Fruit fly (Drosophila melanogaster) whole organism, embryonic: ENCODE measurements around the gene Obp19b.

Experiments
- CG10274 ChIP-seq: fragments of 200-800 bp; sonication (Bioruptor generic); optimal IDR thresholded peaks from 3 replicates; lab custom pipeline; 2017; ENCODE audit warnings: missing biosample characterization, mild to moderate bottlenecking, missing genetic modification characterization
- CG11504 ChIP-seq: fragments of 200-800 bp; sonication (Bioruptor generic); optimal IDR thresholded peaks from 3 replicates; lab custom pipeline; 2019; ENCODE audit warnings: missing biosample characterization, mild to moderate bottlenecking, missing genetic modification characterization, moderate library complexity
- CG12299 ChIP-seq: fragments of 200-800 bp; sonication (Bioruptor generic); optimal IDR thresholded peaks from 2 replicates; lab custom pipeline; 2018; ENCODE audit warnings: missing biosample characterization, mild to moderate bottlenecking, missing genetic modification characterization
- CG14710 ChIP-seq: fragments of 200-800 bp; sonication (Bioruptor generic); optimal IDR thresholded peaks from 3 replicates; lab custom pipeline; 2019; ENCODE audit warnings: missing biosample characterization, mild to moderate bottlenecking, missing genetic modification characterization, moderate library complexity
- CG14860 ChIP-seq: fragments of 200-800 bp; sonication (Bioruptor generic); IDR thresholded peaks from 3 replicates; pipeline ENCODE4 v1.3.6; 2022; ENCODE audit warnings: missing biosample characterization, missing genetic modification characterization; ENCODE audit not compliant: partially characterized antibody
- CG16779 ChIP-seq: fragments of 200-800 bp; sonication (Bioruptor generic); IDR thresholded peaks from 2 replicates; pipeline ENCODE4 v1.3.6; 2022; ENCODE audit warnings: missing biosample characterization, missing genetic modification characterization
- CG17186 ChIP-seq: fragments of 200-800 bp; sonication (Bioruptor generic); optimal IDR thresholded peaks from 3 replicates; lab custom pipeline; 2017; ENCODE audit warnings: missing biosample characterization, missing genetic modification reagents, missing genetic modification characterization
- CG17612 ChIP-seq: fragments of 200-800 bp; sonication (Bioruptor generic); IDR thresholded peaks from 2 replicates; pipeline ENCODE4 v1.3.6; 2022; ENCODE audit warnings: missing biosample characterization, missing genetic modification characterization
- CG34422 ChIP-seq: fragments of 200-800 bp; sonication (Bioruptor generic); IDR thresholded peaks from 3 replicates; pipeline ENCODE4 v1.3.6; 2022; ENCODE audit warnings: missing biosample characterization, missing genetic modification characterization
- CG6254 ChIP-seq: fragments of 200-800 bp; sonication (Bioruptor generic); optimal IDR thresholded peaks from 3 replicates; lab custom pipeline; 2017; ENCODE audit warnings: mild to moderate bottlenecking, missing biosample characterization, missing genetic modification reagents, missing genetic modification characterization
- CG6813 ChIP-seq: fragments of 200-800 bp; sonication (Bioruptor generic); optimal IDR thresholded peaks from 2 replicates; lab custom pipeline; 2017; ENCODE audit warnings: missing biosample characterization, missing genetic modification characterization, mild to moderate bottlenecking, moderate library complexity, missing genetic modification reagents
- D19A ChIP-seq: fragments of 200-800 bp; optimal IDR thresholded peaks from 3 replicates; lab custom pipeline; 2019; ENCODE audit warnings: missing biosample characterization, mild to moderate bottlenecking, missing genetic modification characterization, moderate library complexity
- Dip3 ChIP-seq: fragments of 200-800 bp; sonication (Bioruptor generic); optimal IDR thresholded peaks from 3 replicates; lab custom pipeline; 2016; ENCODE audit warnings: missing biosample characterization, missing genetic modification characterization
- Dp ChIP-seq: fragments of 200-800 bp; sonication (Bioruptor generic); optimal IDR thresholded peaks from 2 replicates; lab custom pipeline; 2018; ENCODE audit warnings: missing biosample characterization, mild to moderate bottlenecking, missing genetic modification characterization, moderate library complexity
- Dref ChIP-seq: fragments of 200-800 bp; sonication (Bioruptor generic); IDR thresholded peaks from 2 replicates; pipeline ENCODE4 v1.3.6; 2022; ENCODE audit warnings: missing biosample characterization, missing genetic modification characterization
- E2f2 ChIP-seq: fragments of 200-800 bp; sonication (Bioruptor generic); IDR thresholded peaks from 2 replicates; pipeline ENCODE4 v1.3.6; 2022; ENCODE audit warnings: missing biosample characterization, missing genetic modification characterization
- Ets97D ChIP-seq: fragments of 200-800 bp; sonication (Bioruptor generic); optimal IDR thresholded peaks from 3 replicates; lab custom pipeline; 2016; ENCODE audit warnings: missing biosample characterization, missing genetic modification characterization
- HLH4C ChIP-seq: fragments of 200-800 bp; sonication (Bioruptor generic); IDR thresholded peaks from 3 replicates; pipeline ENCODE4 v1.3.6; 2022; ENCODE audit warnings: missing biosample characterization, missing genetic modification characterization; ENCODE audit not compliant: partially characterized antibody
- Hey ChIP-seq: fragments of 200-800 bp; sonication (Bioruptor generic); optimal IDR thresholded peaks from 3 replicates; lab custom pipeline; 2018; ENCODE audit warnings: missing biosample characterization, mild to moderate bottlenecking, missing genetic modification characterization
- Med ChIP-seq: fragments of 200-800 bp; sonication (Bioruptor generic); peaks from one replicate; lab custom pipeline; 2016; ENCODE audit warnings: missing biosample characterization, missing genetic modification characterization, mild to moderate bottlenecking, inconsistent platforms, moderate library complexity
- Myb ChIP-seq: fragments of 200-800 bp; sonication (Bioruptor generic); optimal IDR thresholded peaks from 2 replicates; lab custom pipeline; 2016; ENCODE audit warnings: missing biosample characterization, missing genetic modification characterization
- Scr ChIP-seq: fragments of 200-800 bp; sonication (Bioruptor generic); IDR thresholded peaks from 2 replicates; pipeline ENCODE4 v1.3.6; 2022; ENCODE audit warnings: missing biosample characterization, missing genetic modification characterization; ENCODE audit not compliant: partially characterized antibody
- Sry-β ChIP-seq: fragments of 200-800 bp; sonication (Bioruptor generic); optimal IDR thresholded peaks from 2 replicates; lab custom pipeline; 2018; ENCODE audit warnings: missing biosample characterization, mild to moderate bottlenecking, missing genetic modification characterization, moderate library complexity
- Sry-δ ChIP-seq: fragments of 200-800 bp; sonication (Bioruptor generic); optimal IDR thresholded peaks from 2 replicates; lab custom pipeline; 2016; ENCODE audit warnings: missing biosample characterization, missing genetic modification characterization
- Xrp1 ChIP-seq: fragments of 200-800 bp; sonication (Bioruptor generic); IDR thresholded peaks from 2 replicates; pipeline ENCODE4 v1.3.6; 2022; ENCODE audit warnings: missing biosample characterization, missing genetic modification characterization
- ac ChIP-seq: fragments of 200-800 bp; sonication (Bioruptor generic); optimal IDR thresholded peaks from 3 replicates; lab custom pipeline; 2017; ENCODE audit warnings: missing biosample characterization, mild to moderate bottlenecking, missing genetic modification characterization
- aop ChIP-seq: fragments of 200-800 bp; sonication (Bioruptor generic); IDR thresholded peaks from 2 replicates; pipeline ENCODE4 v1.3.6; 2022; ENCODE audit warnings: missing biosample characterization, missing genetic modification characterization
- ara ChIP-seq: fragments of 200-800 bp; sonication (Bioruptor generic); IDR thresholded peaks from 2 replicates; pipeline ENCODE4 v1.3.6; 2022; ENCODE audit warnings: missing biosample characterization, missing genetic modification characterization
- ash1 ChIP-seq: fragments of 200-800 bp; sonication (Bioruptor generic); optimal IDR thresholded peaks from 2 replicates; lab custom pipeline; 2018; ENCODE audit warnings: missing biosample characterization, mild to moderate bottlenecking, missing genetic modification characterization
- bab2 ChIP-seq: fragments of 200-800 bp; sonication (Bioruptor generic); optimal IDR thresholded peaks from 2 replicates; lab custom pipeline; 2016; ENCODE audit warnings: missing biosample characterization, missing genetic modification characterization
- bcd ChIP-seq: fragments of 200-800 bp; sonication (Bioruptor generic); optimal IDR thresholded peaks from 2 replicates; lab custom pipeline; 2017; ENCODE audit warnings: missing biosample characterization, mild to moderate bottlenecking, missing genetic modification characterization
- cas ChIP-seq: fragments of 200-800 bp; sonication (Bioruptor generic); IDR thresholded peaks from 2 replicates; pipeline ENCODE4 v1.3.6; 2022; ENCODE audit warnings: missing biosample characterization, missing genetic modification characterization
- cato ChIP-seq: fragments of 200-800 bp; sonication (Bioruptor generic); optimal IDR thresholded peaks from 2 replicates; lab custom pipeline; 2016; ENCODE audit warnings: missing biosample characterization, missing genetic modification characterization, borderline replicate concordance
- crol ChIP-seq: fragments of 200-800 bp; sonication (Bioruptor generic); IDR thresholded peaks from 2 replicates; pipeline ENCODE4 v1.3.6; 2022; ENCODE audit warnings: missing biosample characterization, missing genetic modification characterization
- dmrt99B ChIP-seq: fragments of 200-800 bp; sonication (Bioruptor generic); optimal IDR thresholded peaks from 2 replicates; lab custom pipeline; 2018; ENCODE audit warnings: missing biosample characterization, mild to moderate bottlenecking, missing genetic modification characterization, moderate library complexity
- gfzf ChIP-seq: fragments of 200-800 bp; sonication (Bioruptor generic); optimal IDR thresholded peaks from 2 replicates; lab custom pipeline; 2016; ENCODE audit warnings: missing biosample characterization, mild to moderate bottlenecking, missing genetic modification characterization, moderate library complexity
- gt ChIP-seq: fragments of 200-800 bp; sonication (Bioruptor generic); IDR thresholded peaks from 2 replicates; pipeline ENCODE4 v1.3.6; 2022; ENCODE audit warnings: missing biosample characterization, missing genetic modification characterization
- hb ChIP-seq: fragments of 200-800 bp; sonication (Bioruptor generic); IDR thresholded peaks from 3 replicates; pipeline ENCODE4 v1.3.6; 2022; ENCODE audit warnings: missing biosample characterization, missing genetic modification characterization; ENCODE audit not compliant: partially characterized antibody
- ind ChIP-seq: fragments of 200-800 bp; sonication (Bioruptor generic); optimal IDR thresholded peaks from 3 replicates; lab custom pipeline; 2016; ENCODE audit warnings: missing biosample characterization, missing genetic modification characterization
- lov ChIP-seq, 2 experiments: fragments of 200-800 bp in 1 of 2; fragments of >200 bp in 1 of 2; sonication (Bioruptor generic) in 1 of 2; IDR thresholded peaks in 1 of 2; optimal IDR thresholded peaks in 1 of 2; 2 replicates in 1 of 2; 3 replicates in 1 of 2; pipeline versions ENCODE4 v1.3.6 to Lab custom; 2017 to 2022; ENCODE audit warnings: missing biosample characterization in 1 of 2, missing genetic modification characterization in 1 of 2
- pb ChIP-seq: fragments of 200-800 bp; sonication (Bioruptor generic); optimal IDR thresholded peaks from 3 replicates; lab custom pipeline; 2016; ENCODE audit warnings: missing biosample characterization, missing genetic modification characterization
- pzg ChIP-seq: fragments of 200-800 bp; sonication (Bioruptor generic); optimal IDR thresholded peaks from 3 replicates; lab custom pipeline; 2018; ENCODE audit warnings: missing biosample characterization, mild to moderate bottlenecking, missing genetic modification characterization, moderate library complexity
- sima ChIP-seq: fragments of 200-800 bp; sonication (Bioruptor generic); optimal IDR thresholded peaks from 2 replicates; lab custom pipeline; 2016; ENCODE audit warnings: missing biosample characterization, missing genetic modification characterization
- slou ChIP-seq: fragments of 200-800 bp; sonication (Bioruptor generic); optimal IDR thresholded peaks from 3 replicates; lab custom pipeline; 2016; ENCODE audit warnings: missing biosample characterization, missing genetic modification characterization
- tna ChIP-seq: fragments of 200-800 bp; sonication (Bioruptor generic); IDR thresholded peaks from 2 replicates; pipeline ENCODE4 v1.3.6; 2022; ENCODE audit warnings: missing biosample characterization, missing genetic modification characterization; ENCODE audit not compliant: partially characterized antibody
- vfl ChIP-seq: fragments of 200-800 bp; sonication (Bioruptor generic); optimal IDR thresholded peaks from 2 replicates; lab custom pipeline; 2016; ENCODE audit warnings: missing biosample characterization, missing genetic modification characterization
- vnd ChIP-seq: fragments of 200-800 bp; sonication (Bioruptor generic); IDR thresholded peaks from 3 replicates; pipeline ENCODE4 v1.3.6; 2022; ENCODE audit warnings: missing biosample characterization, missing genetic modification characterization; ENCODE audit not compliant: partially characterized antibody
- zfh2 ChIP-seq: fragments of 200-800 bp; sonication (Bioruptor generic); optimal IDR thresholded peaks from 2 replicates; lab custom pipeline; 2016; ENCODE audit warnings: missing biosample characterization, missing genetic modification characterization

The Obp19b gene

dm6 chrX:20389633-20390032, 26.9 kb upstream of the Obp19b start (continued):
- TF ChIP-seq CG17612 (GFP tag; lab: Robert Waterston, UW) (no peak), CG14860 (GFP tag; lab: Robert Waterston, UW) (peak; percentile 73), bcd (no peak), ac (GFP tag; lab: Kevin White, UChicago) (no peak), CG34422 (GFP tag; lab: Robert Waterston, UW) (no peak), tna (peak; percentile 44; the same call in 1 of the 2 replicates), Dp (GFP tag; lab: Kevin White, UChicago) (peak; percentile 66), HLH4C (peak; percentile 80), CG16779 (GFP tag; lab: Robert Waterston, UW) (no peak), D19A (no peak), crol (GFP tag; lab: Robert Waterston, UW) (no peak), ash1 (GFP tag; lab: Kevin White, UChicago) (no peak), slou (GFP tag; lab: Kevin White, UChicago) (no peak), vnd (peak; percentile 58; the same call in 2 of the 3 replicates), pb (GFP tag; lab: Kevin White, UChicago) (no peak), CG6254 (GFP tag; lab: Kevin White, UChicago) (no peak), vfl (no peak)

dm6 chrX:20390706-20391105, 25.8 kb upstream of the Obp19b start, which contains the start of gene jb:
TSS of gene jb (minus strand) at chrX:20390806.
- no peak for TF ChIP-seq ind (GFP tag; lab: Kevin White, UChicago)
- TF ChIP-seq cas (GFP tag; lab: Robert Waterston, UW) = no peak
- no peak for TF ChIP-seq Hey (tag; lab: Kevin White, UChicago)

dm6 chrX:20391230-20391629, 25.3 kb upstream of the Obp19b start:
- TF ChIP-seq cato (GFP tag; lab: Kevin White, UChicago) = no peak
- no peak for TF ChIP-seq CG6813 (GFP tag; lab: Kevin White, UChicago)
- TF ChIP-seq gfzf = peak; percentile 82
- TF ChIP-seq hb (GFP tag; lab: Robert Waterston, UW) = no peak
- no peak for TF ChIP-seq sima
- TF ChIP-seq Scr (GFP tag; lab: Robert Waterston, UW) = peak; percentile 17; the same call in 1 of the 2 replicates
- no peak for TF ChIP-seq CG10274 (GFP tag; lab: Kevin White, UChicago)
- TF ChIP-seq CG14710 = peak; percentile 35
- TF ChIP-seq E2f2 (GFP tag; lab: Robert Waterston, UW) = peak; percentile 42
- peak; percentile 9 for TF ChIP-seq Sry-δ (GFP tag; lab: Kevin White, UChicago)
- TF ChIP-seq CG12299 (tag; lab: Kevin White, UChicago) = no peak
- no peak for TF ChIP-seq Xrp1
- no peak for TF ChIP-seq lov (optimal IDR thresholded peaks at IDR 0.05; lab: Kevin White, UChicago)
- no peak for TF ChIP-seq lov (GFP tag; IDR thresholded peaks at IDR 0.05; lab: Robert Waterston, UW)
- TF ChIP-seq CG17186 (GFP tag; lab: Kevin White, UChicago) = peak; percentile 16
- TF ChIP-seq zfh2 = no peak
- no peak for TF ChIP-seq Dip3 (GFP tag; lab: Kevin White, UChicago)
- peak; percentile 52 for TF ChIP-seq Myb (GFP tag; lab: Kevin White, UChicago)
- TF ChIP-seq gt (GFP tag; lab: Robert Waterston, UW) = no peak
- TF ChIP-seq ac (GFP tag; lab: Kevin White, UChicago) = no peak
- peak; percentile 36; the same call in 1 of the 2 replicates for TF ChIP-seq Dref
- TF ChIP-seq bab2 = no peak
- TF ChIP-seq aop (GFP tag; lab: Robert Waterston, UW) = no peak
- peak; percentile 75 for TF ChIP-seq pzg (GFP tag; lab: Kevin White, UChicago)
- TF ChIP-seq Med = no peak
- no peak for TF ChIP-seq CG11504 (tag; lab: Kevin White, UChicago)
- TF ChIP-seq Sry-β (GFP tag; lab: Kevin White, UChicago) = no peak
- TF ChIP-seq ara (GFP tag; lab: Robert Waterston, UW) = no peak
- no peak for TF ChIP-seq Ets97D (GFP tag; lab: Kevin White, UChicago)
- no peak for TF ChIP-seq dmrt99B (tag; lab: Kevin White, UChicago)
